Worm (Caenorhabditis elegans) whole organism, late embryonic: ENCODE data around the gene F46C5.1.

Experiments
- C38D4.7 ChIP-seq: fragments of 200-800 bp; sonication (Bioruptor generic); optimal IDR thresholded peaks from 2 replicates; lab custom pipeline; 2018; ENCODE audit warnings: mild to moderate bottlenecking, missing genetic modification characterization, moderate library complexity, missing compliant biosample characterization
- ama-1 ChIP-seq: fragments of 150-350 bp; optimal IDR thresholded peaks from 2 replicates; lab custom pipeline; 2014
- ceh-19 ChIP-seq: fragments of 200-800 bp; sonication (Bioruptor generic); optimal IDR thresholded peaks from 2 replicates; lab custom pipeline; 2018; ENCODE audit warnings: mild to moderate bottlenecking, missing genetic modification characterization, missing compliant biosample characterization
- ceh-24 ChIP-seq: sonication (generic microtip); optimal IDR thresholded peaks from 2 replicates; lab custom pipeline; 2016; ENCODE audit warnings: mild to moderate bottlenecking, missing genetic modification characterization, missing compliant biosample characterization
- dmd-4 ChIP-seq: sonication (generic microtip); optimal IDR thresholded peaks from 2 replicates; lab custom pipeline; 2016; ENCODE audit warnings: borderline replicate concordance, missing genetic modification characterization, missing compliant biosample characterization
- elt-2 ChIP-seq: sonication (generic microtip); optimal IDR thresholded peaks from 2 replicates; lab custom pipeline; 2016; ENCODE audit warnings: missing genetic modification reagents, missing genetic modification characterization, missing compliant biosample characterization
- ets-4 ChIP-seq: sonication (generic microtip); optimal IDR thresholded peaks from 2 replicates; lab custom pipeline; 2016; ENCODE audit warnings: missing genetic modification characterization, missing compliant biosample characterization
- fkh-10 ChIP-seq: fragments of 150-350 bp; optimal IDR thresholded peaks from 2 replicates; lab custom pipeline; 2014; ENCODE audit warnings: missing biosample characterization, missing genetic modification reagents, missing genetic modification characterization
- nfya-1 ChIP-seq: sonication (generic microtip); optimal IDR thresholded peaks from 2 replicates; lab custom pipeline; 2017; ENCODE audit warnings: missing genetic modification characterization, mild to moderate bottlenecking, missing compliant biosample characterization, antibody characterized with exemption, moderate library complexity
- nhr-11 ChIP-seq: fragments of 150-350 bp; optimal IDR thresholded peaks from 2 replicates; lab custom pipeline; 2014; ENCODE audit warnings: missing biosample characterization, missing genetic modification characterization
- pqm-1 ChIP-seq: sonication (generic microtip); optimal IDR thresholded peaks from 2 replicates; lab custom pipeline; 2016; ENCODE audit warnings: missing genetic modification characterization, missing compliant biosample characterization
- unc-55 ChIP-seq: sonication (generic microtip); optimal IDR thresholded peaks from 2 replicates; lab custom pipeline; 2017; ENCODE audit warnings: missing biosample characterization, missing genetic modification reagents, missing genetic modification characterization
- unc-86 ChIP-seq: sonication (generic microtip); optimal IDR thresholded peaks from 2 replicates; lab custom pipeline; 2016; ENCODE audit warnings: missing genetic modification characterization, missing compliant biosample characterization

- TF ChIP-seq fkh-10 (GFP tag; lab: Kevin White, UChicago) (no peak), ama-1 (no peak), dmd-4 (tag; lab: Kevin White, UChicago) (no peak), elt-2 (no peak), nfya-1 (tag; lab: Kevin White, UChicago) (no peak), C38D4.7 (GFP tag; lab: Kevin White, UChicago) (no peak), unc-55 (no peak), nhr-11 (tag; lab: Kevin White, UChicago) (no peak), ceh-19 (no peak), ets-4 (tag; lab: Kevin White, UChicago) (no peak), ceh-24 (tag; lab: Kevin White, UChicago) (no peak), pqm-1 (tag; lab: Kevin White, UChicago) (no peak), unc-86 (tag; lab: Kevin White, UChicago) (no peak)
Measured at ce11 chrII:8794072-8794471, 26.9 kb downstream of the F46C5.1 start, which contains the start of gene F07H5.7.
